Worm (Caenorhabditis elegans) whole organism, L3 larva: ENCODE measurements around the gene lgc-20.
A peak's percentile ranks its signal among the peaks of the same experiment; 100 is the strongest.

Experiments used
- R02D3.7 ChIP-seq: fragments of 150-350 bp; optimal IDR thresholded peaks from 2 replicates; lab custom pipeline; 2014; ENCODE audit warnings: missing biosample characterization, missing genetic modification characterization
- ZK546.5 ChIP-seq: sonication (generic microtip); optimal IDR thresholded peaks from 2 replicates; lab custom pipeline; 2017; ENCODE audit warnings: missing biosample characterization, missing genetic modification characterization
- aly-2 ChIP-seq: fragments of 150-350 bp; optimal IDR thresholded peaks from 2 replicates; lab custom pipeline; 2014; ENCODE audit warnings: missing biosample characterization, missing genetic modification characterization
- ama-1 ChIP-seq: fragments of 150-350 bp; optimal IDR thresholded peaks from 2 replicates; lab custom pipeline; 2018
- ceh-16 ChIP-seq: sonication (generic microtip); optimal IDR thresholded peaks from 2 replicates; lab custom pipeline; 2017; ENCODE audit warnings: missing biosample characterization, missing genetic modification characterization
- ceh-28 ChIP-seq: fragments of 150-350 bp; optimal IDR thresholded peaks from 2 replicates; lab custom pipeline; 2014; ENCODE audit warnings: missing biosample characterization, missing genetic modification reagents, missing genetic modification characterization
- ceh-82 ChIP-seq: fragments of 150-350 bp; optimal IDR thresholded peaks from 2 replicates; lab custom pipeline; 2014; ENCODE audit warnings: missing biosample characterization, missing genetic modification characterization
- ceh-9 ChIP-seq: sonication (generic microtip); optimal IDR thresholded peaks from 2 replicates; lab custom pipeline; 2018; ENCODE audit warnings: missing biosample characterization, missing genetic modification characterization
- daf-12 ChIP-seq: fragments of 150-350 bp; optimal IDR thresholded peaks from 2 replicates; lab custom pipeline; 2014; ENCODE audit warnings: missing biosample characterization, missing genetic modification reagents, missing genetic modification characterization
- egl-27 ChIP-seq: sonication (generic microtip); optimal IDR thresholded peaks from 4 replicates; lab custom pipeline; 2017; ENCODE audit warnings: missing biosample characterization, missing genetic modification reagents, missing genetic modification characterization
- egl-5 ChIP-seq: fragments of 150-350 bp; optimal IDR thresholded peaks from 2 replicates; lab custom pipeline; 2017; ENCODE audit warnings: missing biosample characterization, missing genetic modification reagents, missing genetic modification characterization, inconsistent platforms
- elt-1 ChIP-seq: fragments of 150-350 bp; optimal IDR thresholded peaks from 2 replicates; lab custom pipeline; 2014; ENCODE audit warnings: missing biosample characterization, missing genetic modification characterization
- elt-2 ChIP-seq: sonication (generic microtip); optimal IDR thresholded peaks from 2 replicates; lab custom pipeline; 2016; ENCODE audit warnings: missing genetic modification reagents, mild to moderate bottlenecking, missing genetic modification characterization, missing compliant biosample characterization
- elt-3 ChIP-seq, 3 experiments: fragments of 150-350 bp in 1 of 3; sonication (generic microtip) in 2 of 3; optimal IDR thresholded peaks; 2 replicates in 2 of 3; 4 replicates in 1 of 3; lab custom pipeline; 2014 to 2017; ENCODE audit warnings: missing biosample characterization in 3 of 3, missing genetic modification characterization in 3 of 3
- eor-1 ChIP-seq, 2 experiments: fragments of 150-350 bp; optimal IDR thresholded peaks; 2 replicates each; lab custom pipeline; 2014 to 2018; ENCODE audit warnings: missing biosample characterization in 2 of 2, missing genetic modification characterization in 2 of 2
- fkh-10 ChIP-seq: sonication (generic microtip); optimal IDR thresholded peaks from 2 replicates; lab custom pipeline; 2017; ENCODE audit warnings: missing biosample characterization, missing genetic modification reagents, missing genetic modification characterization
- fkh-2 ChIP-seq: fragments of 150-350 bp; optimal IDR thresholded peaks from 2 replicates; lab custom pipeline; 2014; ENCODE audit warnings: missing biosample characterization, missing genetic modification reagents, missing genetic modification characterization
- fos-1 ChIP-seq: fragments of 150-350 bp; optimal IDR thresholded peaks from 2 replicates; lab custom pipeline; 2014; ENCODE audit warnings: missing biosample characterization, missing genetic modification characterization
- hmg-11 ChIP-seq: sonication (generic microtip); optimal IDR thresholded peaks from 2 replicates; lab custom pipeline; 2016; ENCODE audit warnings: missing genetic modification characterization, missing compliant biosample characterization
- jun-1 ChIP-seq: fragments of 150-350 bp; optimal IDR thresholded peaks from 2 replicates; lab custom pipeline; 2014; ENCODE audit warnings: missing biosample characterization, missing genetic modification reagents, missing genetic modification characterization
- lin-15B ChIP-seq: fragments of 150-350 bp; optimal IDR thresholded peaks from 2 replicates; lab custom pipeline; 2014; ENCODE audit warnings: missing biosample characterization, missing genetic modification characterization
- lin-39 ChIP-seq: fragments of 150-350 bp; optimal IDR thresholded peaks from 2 replicates; lab custom pipeline; 2018; ENCODE audit warnings: missing biosample characterization, missing genetic modification reagents, missing genetic modification characterization
- lsy-12 ChIP-seq: sonication (generic microtip); optimal IDR thresholded peaks from 2 replicates; lab custom pipeline; 2016; ENCODE audit warnings: mild to moderate bottlenecking, missing genetic modification characterization, missing compliant biosample characterization
- mdl-1 ChIP-seq: fragments of 150-350 bp; optimal IDR thresholded peaks from 2 replicates; lab custom pipeline; 2014; ENCODE audit warnings: missing biosample characterization, missing genetic modification characterization
- mml-1 ChIP-seq: fragments of 150-350 bp; sonication (generic microtip); optimal IDR thresholded peaks from 3 replicates; lab custom pipeline; 2014; ENCODE audit warnings: missing biosample characterization, missing genetic modification characterization
- nfya-1 ChIP-seq: sonication (generic microtip); optimal IDR thresholded peaks from 2 replicates; lab custom pipeline; 2017; ENCODE audit warnings: missing genetic modification characterization, mild to moderate bottlenecking, missing compliant biosample characterization, antibody characterized with exemption, moderate library complexity; ENCODE audit not compliant: insufficient read depth
- nhr-11 ChIP-seq: fragments of 150-350 bp; optimal IDR thresholded peaks from 2 replicates; lab custom pipeline; 2014; ENCODE audit warnings: missing biosample characterization, missing genetic modification characterization
- nhr-12 ChIP-seq: fragments of 150-350 bp; optimal IDR thresholded peaks from 2 replicates; lab custom pipeline; 2014; ENCODE audit warnings: missing biosample characterization, missing genetic modification characterization
- nhr-23 ChIP-seq: fragments of 150-350 bp; optimal IDR thresholded peaks from 2 replicates; lab custom pipeline; 2014; ENCODE audit warnings: missing biosample characterization, missing genetic modification reagents, missing genetic modification characterization
- nhr-237 ChIP-seq: fragments of 150-350 bp; optimal IDR thresholded peaks from 2 replicates; lab custom pipeline; 2014; ENCODE audit warnings: missing biosample characterization, missing genetic modification characterization
- nhr-25 ChIP-seq: sonication (generic microtip); optimal IDR thresholded peaks from 2 replicates; lab custom pipeline; 2017; ENCODE audit warnings: missing biosample characterization, missing genetic modification characterization
- nhr-28 ChIP-seq: fragments of 150-350 bp; optimal IDR thresholded peaks from 2 replicates; lab custom pipeline; 2014; ENCODE audit warnings: missing biosample characterization, missing genetic modification characterization
- nhr-43 ChIP-seq: sonication (generic microtip); optimal IDR thresholded peaks from 2 replicates; lab custom pipeline; 2016; ENCODE audit warnings: mild to moderate bottlenecking, missing genetic modification characterization, missing compliant biosample characterization; ENCODE audit not compliant: poor library complexity, severe bottlenecking
- nhr-67 ChIP-seq: fragments of 150-350 bp; optimal IDR thresholded peaks from 2 replicates; lab custom pipeline; 2014; ENCODE audit warnings: missing biosample characterization, missing genetic modification characterization
- nhr-76 ChIP-seq: fragments of 150-350 bp; sonication (generic microtip); optimal IDR thresholded peaks from 5 replicates; lab custom pipeline; 2014; ENCODE audit warnings: missing biosample characterization, missing genetic modification characterization
- nhr-77 ChIP-seq: fragments of 150-350 bp; optimal IDR thresholded peaks from 2 replicates; lab custom pipeline; 2014; ENCODE audit warnings: missing biosample characterization, missing genetic modification characterization
- pha-4 ChIP-seq: fragments of 150-350 bp; optimal IDR thresholded peaks from 2 replicates; lab custom pipeline; 2014; ENCODE audit warnings: missing biosample characterization, missing genetic modification reagents, missing genetic modification characterization
- pqm-1 ChIP-seq: fragments of 150-350 bp; optimal IDR thresholded peaks from 2 replicates; lab custom pipeline; 2017; ENCODE audit warnings: missing biosample characterization, missing genetic modification characterization, inconsistent platforms
- sea-2 ChIP-seq: fragments of 150-350 bp; sonication (generic microtip); optimal IDR thresholded peaks from 4 replicates; lab custom pipeline; 2014; ENCODE audit warnings: missing biosample characterization, missing genetic modification reagents, missing genetic modification characterization
- skn-1 ChIP-seq: fragments of 150-350 bp; optimal IDR thresholded peaks from 2 replicates; lab custom pipeline; 2014; ENCODE audit warnings: missing biosample characterization, missing genetic modification characterization
- snpc-4 ChIP-seq: fragments of 150-350 bp; optimal IDR thresholded peaks from 2 replicates; lab custom pipeline; 2014; ENCODE audit warnings: missing biosample characterization, missing genetic modification characterization
- tbx-2 ChIP-seq: sonication (generic microtip); optimal IDR thresholded peaks from 2 replicates; lab custom pipeline; 2016; ENCODE audit warnings: mild to moderate bottlenecking, missing genetic modification characterization, missing compliant biosample characterization
- unc-39 ChIP-seq: sonication (generic microtip); optimal IDR thresholded peaks from 4 replicates; lab custom pipeline; 2017; ENCODE audit warnings: missing biosample characterization, missing genetic modification characterization
- unc-62 ChIP-seq: fragments of 150-350 bp; sonication (generic microtip); optimal IDR thresholded peaks from 4 replicates; lab custom pipeline; 2014; ENCODE audit warnings: missing biosample characterization, missing genetic modification reagents, missing genetic modification characterization
- zag-1 ChIP-seq: fragments of 150-350 bp; optimal IDR thresholded peaks from 2 replicates; lab custom pipeline; 2014; ENCODE audit warnings: missing biosample characterization, missing genetic modification characterization
- ztf-11 ChIP-seq: fragments of 150-350 bp; optimal IDR thresholded peaks from 2 replicates; lab custom pipeline; 2014; ENCODE audit warnings: missing biosample characterization, missing genetic modification characterization
- ztf-4 ChIP-seq: fragments of 150-350 bp; optimal IDR thresholded peaks from 2 replicates; lab custom pipeline; 2014; ENCODE audit warnings: missing biosample characterization, missing genetic modification characterization

Gene lgc-20

ce11 chrII:11347878-11348556 is 4.6 kb upstream of the lgc-20 start, which contains the start of the genes B0491.6 and pigm-1:
Gene B0491.6, minus strand, starts transcription at chrII:11348343.
Gene pigm-1, plus strand, starts transcription at chrII:11348445.
- TF ChIP-seq fkh-2 (tag; lab: Kevin White, UChicago), result no peak
- no peak for TF ChIP-seq nhr-67
- no peak for TF ChIP-seq lin-39
- peak; percentile 57 for TF ChIP-seq snpc-4 (tag; lab: Kevin White, UChicago)
- TF ChIP-seq ztf-4 (tag; lab: Kevin White, UChicago), result no peak
- no peak for TF ChIP-seq ama-1
- TF ChIP-seq nhr-23 (tag; lab: Kevin White, UChicago), result peak; percentile 41
- TF ChIP-seq egl-5 (tag; lab: Kevin White, UChicago), result peak; percentile 68
- no peak for TF ChIP-seq nhr-237 (tag; lab: Kevin White, UChicago)
- TF ChIP-seq R02D3.7 (tag; lab: Kevin White, UChicago), result no peak
- TF ChIP-seq nhr-43 (tag; lab: Kevin White, UChicago), result peak; percentile 4
- peak; percentile 66 for TF ChIP-seq nfya-1 (tag; lab: Kevin White, UChicago)
- TF ChIP-seq nhr-12 (tag; lab: Kevin White, UChicago), result no peak
- TF ChIP-seq elt-1 (tag; lab: Kevin White, UChicago), result no peak
- no peak for TF ChIP-seq daf-12 (tag; lab: Kevin White, UChicago)
- peak; percentile 33 for TF ChIP-seq jun-1
- peak; percentile 11 for TF ChIP-seq mdl-1 (tag; lab: Kevin White, UChicago)
- TF ChIP-seq nhr-11 (tag; lab: Kevin White, UChicago), result peak; percentile 25
- no peak for TF ChIP-seq unc-62
- peak; percentile 51 for TF ChIP-seq ceh-28
- peak; percentile 25 for TF ChIP-seq lin-15B (tag; lab: Kevin White, UChicago)
- no peak for TF ChIP-seq lsy-12 (tag; lab: Kevin White, UChicago)
- peak; percentile 30 for TF ChIP-seq fkh-10
- peak; percentile 48 for TF ChIP-seq elt-2 (tag; lab: Kevin White, UChicago)
- TF ChIP-seq egl-27 (tag; lab: Kevin White, UChicago), result no peak
- TF ChIP-seq ceh-82 (tag; lab: Kevin White, UChicago), result no peak
- no peak for TF ChIP-seq ZK546.5 (tag; lab: Kevin White, UChicago)
- TF ChIP-seq skn-1 (tag; lab: Kevin White, UChicago), result peak; percentile 94
- no peak for TF ChIP-seq elt-3 (tag; optimal IDR thresholded peaks at IDR 0.05; lab: Kevin White, UChicago)
- no peak for TF ChIP-seq ceh-16
- peak; percentile 56 for TF ChIP-seq pha-4 (tag; lab: Kevin White, UChicago)
- TF ChIP-seq tbx-2 (tag; lab: Kevin White, UChicago), result no peak
- TF ChIP-seq nhr-25 (tag; lab: Kevin White, UChicago), result peak; percentile 46
- TF ChIP-seq ceh-9, result no peak
- TF ChIP-seq aly-2 (tag; lab: Kevin White, UChicago), result no peak
- TF ChIP-seq nhr-76 (tag; lab: Kevin White, UChicago), result no peak
- no peak for TF ChIP-seq nhr-77
- peak; percentile 69 for TF ChIP-seq hmg-11 (tag; lab: Kevin White, UChicago)
- no peak for TF ChIP-seq eor-1 (tag; optimal IDR thresholded peaks at IDR 0.05; lab: Kevin White, UChicago)
- no peak for TF ChIP-seq nhr-28 (tag; lab: Kevin White, UChicago)
- TF ChIP-seq zag-1, result no peak
- no peak for TF ChIP-seq ztf-11
- TF ChIP-seq fos-1 (tag; lab: Kevin White, UChicago), result no peak
- TF ChIP-seq sea-2 (GFP tag; lab: Kevin White, UChicago), result no peak
- no peak for TF ChIP-seq unc-39 (tag; lab: Kevin White, UChicago)
- no peak for TF ChIP-seq mml-1
- TF ChIP-seq pqm-1, result peak; percentile 15
